Worm (Caenorhabditis elegans) whole organism, L1 larva: Measurements from ENCODE around the gene lmtr-3.

Experiments
- C16A3.4 ChIP-seq: fragments of 150-350 bp; optimal IDR thresholded peaks from 2 replicates; lab custom pipeline; 2014; ENCODE audit warnings: missing biosample characterization, missing genetic modification characterization
- Y116A8C.19 ChIP-seq: sonication (generic microtip); optimal IDR thresholded peaks from 2 replicates; lab custom pipeline; 2016; ENCODE audit warnings: missing compliant biosample characterization, missing genetic modification characterization, borderline replicate concordance
- aly-2 ChIP-seq: fragments of 150-350 bp; optimal IDR thresholded peaks from 2 replicates; lab custom pipeline; 2014; ENCODE audit warnings: missing biosample characterization, missing genetic modification characterization
- ceh-8 ChIP-seq: fragments of 200-800 bp; sonication (Bioruptor generic); optimal IDR thresholded peaks from 2 replicates; lab custom pipeline; 2018; ENCODE audit warnings: mild to moderate bottlenecking, missing genetic modification characterization, moderate library complexity, missing compliant biosample characterization
- ceh-82 ChIP-seq, 3 experiments: fragments of 150-350 bp in 1 of 3; sonication (generic microtip) in 2 of 3; optimal IDR thresholded peaks; 2 replicates each; lab custom pipeline; 2014 to 2017; ENCODE audit warnings: missing biosample characterization in 3 of 3, missing genetic modification characterization in 3 of 3
- ceh-88 ChIP-seq: fragments of 200-800 bp; sonication (Bioruptor generic); IDR thresholded peaks from 2 replicates; pipeline ENCODE4 v1.3.6; 2022; ENCODE audit warnings: missing genetic modification characterization, missing compliant biosample characterization
- ceh-90 ChIP-seq: sonication (generic microtip); optimal IDR thresholded peaks from 2 replicates; lab custom pipeline; 2016; ENCODE audit warnings: missing genetic modification characterization, missing compliant biosample characterization
- ces-1 ChIP-seq: fragments of 150-350 bp; optimal IDR thresholded peaks from 2 replicates; lab custom pipeline; 2014; ENCODE audit warnings: missing biosample characterization, missing genetic modification reagents, missing genetic modification characterization
- dpl-1 ChIP-seq, 3 experiments: fragments of 150-350 bp in 2 of 3; sonication (generic microtip) in 1 of 3; optimal IDR thresholded peaks; 2 replicates each; lab custom pipeline; 2014 to 2017; ENCODE audit warnings: missing biosample characterization in 3 of 3, missing genetic modification characterization in 3 of 3, missing genetic modification reagents in 3 of 3
- dsc-1 ChIP-seq: sonication (generic microtip); optimal IDR thresholded peaks from 2 replicates; lab custom pipeline; 2016; ENCODE audit warnings: mild to moderate bottlenecking, missing genetic modification characterization, missing compliant biosample characterization
- efl-1 ChIP-seq, 4 experiments: fragments of 150-350 bp; optimal IDR thresholded peaks in 3 of 4; peaks in 1 of 4; 1 replicate in 1 of 4; 2 replicates in 3 of 4; lab custom pipeline; 2014; ENCODE audit warnings: missing biosample characterization in 2 of 4, missing genetic modification characterization in 2 of 4, missing genetic modification reagents in 2 of 4
- egl-13 ChIP-seq: sonication (generic microtip); optimal IDR thresholded peaks from 2 replicates; lab custom pipeline; 2016; ENCODE audit warnings: missing genotype, missing genetic modification reagents, missing genetic modification characterization, missing compliant biosample characterization
- fkh-10 ChIP-seq: sonication (generic microtip); optimal IDR thresholded peaks from 2 replicates; lab custom pipeline; 2017; ENCODE audit warnings: missing biosample characterization, missing genetic modification reagents, missing genetic modification characterization
- grh-1 ChIP-seq: fragments of 200-800 bp; sonication (Bioruptor generic); IDR thresholded peaks from 2 replicates; pipeline ENCODE4 v1.3.6; 2022; ENCODE audit warnings: missing genetic modification reagents, missing genetic modification characterization, missing compliant biosample characterization
- hlh-17 ChIP-seq: fragments of 200-800 bp; sonication (Bioruptor generic); optimal IDR thresholded peaks from 2 replicates; lab custom pipeline; 2018; ENCODE audit warnings: missing genetic modification characterization, mild to moderate bottlenecking, missing compliant biosample characterization, moderate library complexity, borderline replicate concordance
- hlh-4 ChIP-seq: sonication (generic microtip); optimal IDR thresholded peaks from 2 replicates; lab custom pipeline; 2016; ENCODE audit warnings: mild to moderate bottlenecking, missing genetic modification characterization, missing compliant biosample characterization
- jun-1 ChIP-seq: fragments of 150-350 bp; optimal IDR thresholded peaks from 2 replicates; lab custom pipeline; 2014; ENCODE audit warnings: missing biosample characterization, missing genetic modification reagents, missing genetic modification characterization
- lin-13 ChIP-seq: fragments of 150-350 bp; optimal IDR thresholded peaks from 2 replicates; lab custom pipeline; 2014; ENCODE audit warnings: missing biosample characterization, missing genetic modification reagents, missing genetic modification characterization
- lin-14 ChIP-seq: fragments of 200-800 bp; sonication (Bioruptor generic); optimal IDR thresholded peaks from 2 replicates; lab custom pipeline; 2018; ENCODE audit warnings: mild to moderate bottlenecking, missing genetic modification characterization, moderate library complexity, missing compliant biosample characterization
- lin-35 ChIP-seq, 2 experiments: fragments of 150-350 bp; optimal IDR thresholded peaks; 2 replicates each; lab custom pipeline; 2014; ENCODE audit warnings: missing biosample characterization in 2 of 2, missing genetic modification characterization in 2 of 2, missing genetic modification reagents in 2 of 2
- lin-39 ChIP-seq: fragments of 150-350 bp; optimal IDR thresholded peaks from 2 replicates; lab custom pipeline; 2014; ENCODE audit warnings: missing biosample characterization, missing genetic modification reagents, missing genetic modification characterization
- lsy-2 ChIP-seq, 2 experiments: fragments of 150-350 bp; optimal IDR thresholded peaks; 2 replicates each; lab custom pipeline; 2014; ENCODE audit warnings: missing biosample characterization in 2 of 2, missing genetic modification characterization in 2 of 2
- mdl-1 ChIP-seq, 2 experiments: fragments of 150-350 bp; optimal IDR thresholded peaks; 2 replicates each; lab custom pipeline; 2014 to 2017; ENCODE audit warnings: missing biosample characterization in 2 of 2, missing genetic modification characterization in 2 of 2, inconsistent platforms in 1 of 2
- mep-1 ChIP-seq: fragments of 150-350 bp; optimal IDR thresholded peaks from 2 replicates; lab custom pipeline; 2014; ENCODE audit warnings: missing biosample characterization, missing genetic modification characterization
- nhr-19 ChIP-seq: fragments of 200-800 bp; sonication (Bioruptor generic); conservative IDR thresholded peaks from 2 replicates; pipeline ENCODE4 v1.3.6; 2022; ENCODE audit warnings: missing genetic modification characterization, missing compliant biosample characterization
- nhr-20 ChIP-seq: sonication (generic microtip); optimal IDR thresholded peaks from 2 replicates; lab custom pipeline; 2016; ENCODE audit warnings: mild to moderate bottlenecking, missing genetic modification characterization, missing compliant biosample characterization
- nhr-237 ChIP-seq: fragments of 150-350 bp; optimal IDR thresholded peaks from 2 replicates; lab custom pipeline; 2014; ENCODE audit warnings: missing biosample characterization, missing genetic modification characterization
- nhr-71 ChIP-seq: sonication (generic microtip); optimal IDR thresholded peaks from 2 replicates; lab custom pipeline; 2016; ENCODE audit warnings: mild to moderate bottlenecking, missing genetic modification characterization, moderate library complexity, missing compliant biosample characterization
- nhr-76 ChIP-seq: sonication (generic microtip); optimal IDR thresholded peaks from 2 replicates; lab custom pipeline; 2017; ENCODE audit warnings: missing biosample characterization, missing genetic modification characterization
- nhr-85 ChIP-seq: sonication (generic microtip); peaks from one replicate; lab custom pipeline; 2016; ENCODE audit warnings: missing genetic modification characterization, inconsistent platforms, missing compliant biosample characterization
- pqm-1 ChIP-seq: sonication (generic microtip); optimal IDR thresholded peaks from 3 replicates; lab custom pipeline; 2017; ENCODE audit warnings: missing biosample characterization, missing genetic modification characterization
- rnt-1 ChIP-seq: sonication (generic microtip); optimal IDR thresholded peaks from 2 replicates; lab custom pipeline; 2016; ENCODE audit warnings: mild to moderate bottlenecking, missing genetic modification characterization, moderate library complexity, missing compliant biosample characterization
- snpc-4 ChIP-seq: fragments of 150-350 bp; optimal IDR thresholded peaks from 2 replicates; lab custom pipeline; 2014; ENCODE audit warnings: missing biosample characterization, missing genetic modification characterization
- snu-23 ChIP-seq: sonication (generic microtip); optimal IDR thresholded peaks from 2 replicates; lab custom pipeline; 2016; ENCODE audit warnings: missing genetic modification characterization, missing compliant biosample characterization
- swsn-7 ChIP-seq: sonication (generic microtip); optimal IDR thresholded peaks from 2 replicates; lab custom pipeline; 2016; ENCODE audit warnings: missing genetic modification characterization, missing compliant biosample characterization
- tbx-2 ChIP-seq: sonication (generic microtip); optimal IDR thresholded peaks from 2 replicates; lab custom pipeline; 2016; ENCODE audit warnings: missing genetic modification characterization, missing compliant biosample characterization
- tlp-1 ChIP-seq: fragments of 150-350 bp; optimal IDR thresholded peaks from 2 replicates; lab custom pipeline; 2014; ENCODE audit warnings: missing biosample characterization, missing genetic modification characterization
- unc-30 ChIP-seq: sonication (generic microtip); optimal IDR thresholded peaks from 2 replicates; lab custom pipeline; 2017; ENCODE audit warnings: missing biosample characterization, missing genetic modification characterization
- unc-62 ChIP-seq: fragments of 150-350 bp; optimal IDR thresholded peaks from 2 replicates; lab custom pipeline; 2014; ENCODE audit warnings: missing biosample characterization, missing genetic modification reagents, missing genetic modification characterization
- unc-86 ChIP-seq: sonication (generic microtip); optimal IDR thresholded peaks from 2 replicates; lab custom pipeline; 2016; ENCODE audit warnings: missing genetic modification characterization, missing compliant biosample characterization
- xbp-1 ChIP-seq: sonication (generic microtip); optimal IDR thresholded peaks from 2 replicates; lab custom pipeline; 2016; ENCODE audit warnings: missing genetic modification characterization, missing compliant biosample characterization
- zip-4 ChIP-seq: fragments of 200-800 bp; sonication (Bioruptor generic); optimal IDR thresholded peaks from 2 replicates; lab custom pipeline; 2018; ENCODE audit warnings: mild to moderate bottlenecking, missing genetic modification characterization, moderate library complexity, missing compliant biosample characterization
- ztf-11 ChIP-seq, 2 experiments: sonication (generic microtip); optimal IDR thresholded peaks; 2 replicates each; lab custom pipeline; 2016 to 2017; ENCODE audit warnings: missing genetic modification characterization in 2 of 2, missing biosample characterization in 1 of 2, missing compliant biosample characterization in 1 of 2

lmtr-3 gene

DNA sequence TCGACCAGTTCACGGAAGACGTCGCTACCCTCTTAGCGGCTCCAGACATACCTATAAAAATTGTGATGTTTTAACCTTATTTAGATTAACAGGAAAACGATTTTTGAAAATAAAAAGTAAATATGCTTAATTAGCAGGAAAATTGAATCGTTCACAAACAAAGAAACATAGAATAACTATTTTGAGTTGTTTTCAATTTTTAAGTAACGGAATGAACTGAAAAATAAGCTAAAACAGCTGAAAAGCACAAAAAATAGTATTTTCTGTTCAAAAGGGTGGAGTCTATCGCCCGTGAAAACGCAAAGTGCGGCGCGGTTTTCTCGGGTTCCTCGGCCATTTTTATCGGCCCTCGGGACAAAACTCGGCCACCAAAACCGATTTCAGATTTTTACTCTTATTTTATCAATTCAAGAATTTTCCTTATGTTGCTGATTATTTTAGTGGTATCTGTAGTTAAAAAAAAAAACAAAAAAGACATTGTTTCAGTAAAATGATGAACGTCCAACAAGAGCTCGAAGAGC, at the start of gene lmtr-3, which contains the start of gene atp-5 (continued):
- peak; percentile 88 for TF ChIP-seq nhr-85 (tag; lab: Kevin White, UChicago)
- TF ChIP-seq nhr-237 (tag; lab: Kevin White, UChicago): no peak
- peak; percentile 19 for TF ChIP-seq lin-39 (tag; lab: Kevin White, UChicago)
- TF ChIP-seq xbp-1 (tag; lab: Kevin White, UChicago): peak; percentile 66
- peak; percentile 63 for TF ChIP-seq snpc-4 (tag; lab: Kevin White, UChicago)
- TF ChIP-seq C16A3.4: peak; percentile 73
- TF ChIP-seq tbx-2: peak; percentile 80
- peak; percentile 59 for TF ChIP-seq lin-13
- peak; percentile 70 to 71 for TF ChIP-seq efl-1 (optimal IDR thresholded peaks at IDR 0.05; lab: Kevin White, UChicago)
- TF ChIP-seq efl-1 (GFP tag; optimal IDR thresholded peaks at IDR 0.05 in 1 of 2; lab: Kevin White, UChicago): peak; percentile 74 to 95
- peak; percentile 66 for TF ChIP-seq swsn-7
- TF ChIP-seq, all 84 proteins: peak for 47

DNA sequence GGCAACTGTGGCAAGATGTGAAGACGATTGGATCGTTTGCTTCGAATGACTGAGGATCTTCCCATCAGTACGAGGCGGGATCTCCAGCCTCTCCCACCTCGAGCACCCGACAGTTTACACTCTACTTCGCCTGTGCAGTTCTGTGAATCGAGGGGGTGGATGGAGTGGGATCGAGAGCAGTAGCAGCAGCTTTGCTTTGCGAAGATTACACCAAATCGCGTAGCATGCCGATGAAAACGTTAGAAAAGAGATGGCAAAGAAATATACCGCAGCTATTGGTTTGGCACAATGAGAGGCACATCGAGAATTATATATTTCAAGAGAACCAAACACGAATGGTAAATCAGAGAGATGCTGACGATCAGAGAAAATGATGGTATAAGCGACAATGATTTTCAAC, 49.5 kb upstream of the lmtr-3 start, which contains the start of gene act-3:
Gene act-3 (minus strand): TSS at position 51 of the 400 bp plus-strand sequence.
- no peak for TF ChIP-seq zip-4 (GFP tag; lab: Kevin White, UChicago)
- peak in 1 of 3 experiments; percentile 1 for TF ChIP-seq ceh-82 (tag; optimal IDR thresholded peaks at IDR 0.05; lab: Kevin White, UChicago)
- no peak for TF ChIP-seq pqm-1 (tag; lab: Kevin White, UChicago)
- TF ChIP-seq nhr-71 (tag; lab: Kevin White, UChicago): peak; percentile 76
- TF ChIP-seq snu-23 (GFP tag; lab: Kevin White, UChicago): peak; percentile 36
- TF ChIP-seq nhr-19 (GFP tag; lab: Robert Waterston, UW): peak; percentile 45
- TF ChIP-seq unc-62 (GFP tag; lab: Kevin White, UChicago): no peak
- TF ChIP-seq mdl-1 (tag; optimal IDR thresholded peaks at IDR 0.05; lab: Kevin White, UChicago): peak in 1 of 2 experiments; percentile 28
- TF ChIP-seq dsc-1 (tag; lab: Kevin White, UChicago): peak; percentile 55
- peak; percentile 87 for TF ChIP-seq lin-14 (GFP tag; lab: Kevin White, UChicago)
- TF ChIP-seq ceh-8 (GFP tag; lab: Kevin White, UChicago): no peak
- peak; percentile 36 for TF ChIP-seq nhr-85 (tag; lab: Kevin White, UChicago)
- peak in 1 of 2 experiments; percentile 12 for TF ChIP-seq lsy-2 (tag; optimal IDR thresholded peaks at IDR 0.05; lab: Kevin White, UChicago)
- TF ChIP-seq rnt-1 (tag; lab: Kevin White, UChicago): peak; percentile 74
- peak in 1 of 2 experiments; percentile 1 for TF ChIP-seq lin-35 (GFP tag; optimal IDR thresholded peaks at IDR 0.05; lab: Kevin White, UChicago)
- peak; percentile 13 for TF ChIP-seq swsn-7
- no peak for TF ChIP-seq nhr-237 (tag; lab: Kevin White, UChicago)
- TF ChIP-seq mep-1 (tag; lab: Kevin White, UChicago): peak; percentile 21
- TF ChIP-seq nhr-20 (tag; lab: Kevin White, UChicago): peak; percentile 35
- TF ChIP-seq, all 84 proteins: peak for 14

ce11 chrV:11075209-11076027, 48.6 kb upstream of the lmtr-3 start:
- TF ChIP-seq mdl-1 (tag; optimal IDR thresholded peaks at IDR 0.05; lab: Kevin White, UChicago): peak in 1 of 2 experiments; percentile 51
- peak; percentile 14 for TF ChIP-seq unc-86 (tag; lab: Kevin White, UChicago)
- no peak for TF ChIP-seq aly-2 (tag; lab: Kevin White, UChicago)
- no peak for TF ChIP-seq unc-62 (GFP tag; lab: Kevin White, UChicago)
- TF ChIP-seq dpl-1 (GFP tag; optimal IDR thresholded peaks at IDR 0.05; lab: Kevin White, UChicago): peak in 2 of 3 experiments; percentile 5 to 31
- TF ChIP-seq mep-1 (tag; lab: Kevin White, UChicago): no peak
- TF ChIP-seq ceh-90 (tag; lab: Kevin White, UChicago): no peak
- TF ChIP-seq snpc-4 (tag; lab: Kevin White, UChicago): peak; percentile 13
- no peak for TF ChIP-seq jun-1
- TF ChIP-seq lsy-2 (tag; optimal IDR thresholded peaks at IDR 0.05; lab: Kevin White, UChicago): no peak
- no peak for TF ChIP-seq ceh-88 (GFP tag; lab: Robert Waterston, UW)
- no peak for TF ChIP-seq Y116A8C.19
- no peak for TF ChIP-seq nhr-237 (tag; lab: Kevin White, UChicago)
- TF ChIP-seq lin-13: peak; percentile 1
- peak in 1 of 2 experiments; percentile 19 for TF ChIP-seq lin-35 (GFP tag; optimal IDR thresholded peaks at IDR 0.05; lab: Kevin White, UChicago)
- no peak for TF ChIP-seq tlp-1 (tag; lab: Kevin White, UChicago)
- TF ChIP-seq hlh-4 (tag; lab: Kevin White, UChicago): no peak
- TF ChIP-seq ceh-8 (GFP tag; lab: Kevin White, UChicago): no peak
- TF ChIP-seq ces-1 (GFP tag; lab: Kevin White, UChicago): no peak
- TF ChIP-seq unc-30: no peak
- TF ChIP-seq efl-1 (optimal IDR thresholded peaks at IDR 0.05; lab: Kevin White, UChicago): no peak
- TF ChIP-seq efl-1 (GFP tag; optimal IDR thresholded peaks at IDR 0.05 in 1 of 2; lab: Kevin White, UChicago): peak in 1 of 2 experiments; percentile 67
- TF ChIP-seq hlh-17 (GFP tag; lab: Kevin White, UChicago): no peak
- no peak for TF ChIP-seq egl-13 (tag; lab: Kevin White, UChicago)
- no peak for TF ChIP-seq ztf-11 (tag; optimal IDR thresholded peaks at IDR 0.05; lab: Kevin White, UChicago)
- peak; percentile 36; the same call in 1 of the 2 replicates for TF ChIP-seq grh-1 (GFP tag; lab: Robert Waterston, UW)
- no peak for TF ChIP-seq fkh-10 (GFP tag; lab: Kevin White, UChicago)
- no peak for TF ChIP-seq nhr-76
